Worm (Caenorhabditis elegans): Measurements from ENCODE around the gene sto-4.

sto-4 gene

ce11 chrX:11640463-11640995 is 3.4 kb upstream of the sto-4 start (continued):
- TF ChIP-seq dpl-1 (GFP tag; optimal IDR thresholded peaks at IDR 0.05) (no peak), ceh-82 (tag; optimal IDR thresholded peaks at IDR 0.05) (peak in 1 of 3 experiments; percentile 13), grh-1 (GFP tag; IDR thresholded peaks at IDR 0.05) (no peak), fkh-8 (tag; optimal IDR thresholded peaks at IDR 0.05) (peak; percentile 11), nhr-85 (tag) (no peak), C34B4.2 (tag; optimal IDR thresholded peaks at IDR 0.05) (no peak), mab-9 (GFP tag; IDR thresholded peaks at IDR 0.05) (no peak), aly-2 (tag; optimal IDR thresholded peaks at IDR 0.05) (no peak), mep-1 (tag; optimal IDR thresholded peaks at IDR 0.05) (peak; percentile 36)

ce11 chrX:11641562-11641961 is 2.4 kb upstream of the sto-4 start:
- TF ChIP-seq ceh-63 (GFP tag; optimal IDR thresholded peaks at IDR 0.05) = no peak
- no peak for TF ChIP-seq xbp-1 (tag; optimal IDR thresholded peaks at IDR 0.05)
- no peak for TF ChIP-seq efl-3 (GFP tag; optimal IDR thresholded peaks at IDR 0.05)
- TF ChIP-seq nhr-84 (tag; optimal IDR thresholded peaks at IDR 0.05) = no peak
- no peak for TF ChIP-seq nhr-20 (tag; optimal IDR thresholded peaks at IDR 0.05)
- no peak for TF ChIP-seq egl-13 (tag; optimal IDR thresholded peaks at IDR 0.05)
- TF ChIP-seq nhr-71 (tag; optimal IDR thresholded peaks at IDR 0.05) = no peak
- no peak for TF ChIP-seq efl-1 (optimal IDR thresholded peaks at IDR 0.05)
- peak in 1 of 2 experiments; percentile 66 for TF ChIP-seq efl-1 (GFP tag; optimal IDR thresholded peaks at IDR 0.05 in 1 of 2)
- TF ChIP-seq hpl-2 (GFP tag; optimal IDR thresholded peaks at IDR 0.05) = no peak

- peak; percentile 5 for TF ChIP-seq lin-14 (GFP tag; optimal IDR thresholded peaks at IDR 0.05)
- no peak for TF ChIP-seq vab-15 (tag; optimal IDR thresholded peaks at IDR 0.05)
- TF ChIP-seq nhr-12 (tag; optimal IDR thresholded peaks at IDR 0.05) = no peak
- no peak for TF ChIP-seq nhr-76 (tag; optimal IDR thresholded peaks at IDR 0.05)
- TF ChIP-seq nhr-90 (tag; optimal IDR thresholded peaks at IDR 0.05; ENCODE audit: poor library complexity) = peak; percentile 58
- peak; percentile 27 for TF ChIP-seq elt-2 (tag; optimal IDR thresholded peaks at IDR 0.05)
- TF ChIP-seq lsy-2 (tag; optimal IDR thresholded peaks at IDR 0.05) = peak in 1 of 2 experiments; percentile 2
- TF ChIP-seq nhr-71 (tag; optimal IDR thresholded peaks at IDR 0.05) = peak; percentile 62
- TF ChIP-seq mep-1 (tag; optimal IDR thresholded peaks at IDR 0.05) = peak; percentile 36
- peak; percentile 49 for TF ChIP-seq snu-23 (GFP tag; optimal IDR thresholded peaks at IDR 0.05)
- no peak for TF ChIP-seq sox-4 (tag; optimal IDR thresholded peaks at IDR 0.05)
- peak; percentile 35 for TF ChIP-seq rnt-1 (tag; optimal IDR thresholded peaks at IDR 0.05)
- peak; percentile 35 for TF ChIP-seq nhr-47 (tag; optimal IDR thresholded peaks at IDR 0.05)
- TF ChIP-seq C16A3.4 (tag; optimal IDR thresholded peaks at IDR 0.05) = peak; percentile 25
- peak in 1 of 6 experiments; percentile 49 for TF ChIP-seq elt-3 (tag; optimal IDR thresholded peaks at IDR 0.05)
- TF ChIP-seq nhr-19 (GFP tag; conservative IDR thresholded peaks at IDR 0.05) = peak; percentile 14; the same call in 1 of the 2 replicates
- TF ChIP-seq nhr-20 (tag; optimal IDR thresholded peaks at IDR 0.05) = peak; percentile 43
- peak; percentile 21 for TF ChIP-seq swsn-7 (tag; optimal IDR thresholded peaks at IDR 0.05)
- TF ChIP-seq unc-62 (GFP tag; optimal IDR thresholded peaks at IDR 0.05) = no peak
- TF ChIP-seq skn-1 (tag; optimal IDR thresholded peaks at IDR 0.05) = peak; percentile 20
- peak; percentile 23 for TF ChIP-seq blmp-1 (tag; optimal IDR thresholded peaks at IDR 0.05)
- peak in 1 of 2 experiments; percentile 40 for TF ChIP-seq mdl-1 (tag; optimal IDR thresholded peaks at IDR 0.05)
- TF ChIP-seq tbx-2 (tag; optimal IDR thresholded peaks at IDR 0.05) = peak; percentile 25
Measured at ce11 chrX:11645517-11645916, 1.6 kb downstream of the sto-4 start.

Data from whole organism, L1 larva.